Fruit fly (Drosophila melanogaster): Measurements from ENCODE around the gene CG42514.

CG42514 gene

dm6 chr3L:16489822-16490582 lies 6.0 kb downstream of the CG42514 start:
- TF ChIP-seq fru (GFP tag; optimal IDR thresholded peaks at IDR 0.05) (peak; percentile 78), brk (GFP tag; optimal IDR thresholded peaks at IDR 0.05) (peak; percentile 45), Hr83 (GFP tag; optimal IDR thresholded peaks at IDR 0.05; ENCODE audit: poor library complexity, severe bottlenecking) (peak; percentile 54), lola (GFP tag; optimal IDR thresholded peaks at IDR 0.05) (no peak), psq (GFP tag; optimal IDR thresholded peaks at IDR 0.05) (no peak), dsf (GFP tag; optimal IDR thresholded peaks at IDR 0.05; ENCODE audit: borderline replicate concordance) (no peak), GATAd (GFP tag; optimal IDR thresholded peaks at IDR 0.05) (no peak), Rel (GFP tag; optimal IDR thresholded peaks at IDR 0.05) (no peak), Rel (tag; optimal IDR thresholded peaks at IDR 0.05) (no peak), foxo (GFP tag; optimal IDR thresholded peaks at IDR 0.05) (peak in 1 of 2 experiments; percentile 68), dmrt93B (GFP tag; optimal IDR thresholded peaks at IDR 0.05) (no peak), rgr (GFP tag; optimal IDR thresholded peaks at IDR 0.05) (peak; percentile 31), sv (GFP tag; optimal IDR thresholded peaks at IDR 0.05) (no peak), pan (optimal IDR thresholded peaks at IDR 0.05) (no peak), Mio (GFP tag; optimal IDR thresholded peaks at IDR 0.05) (no peak), jim (GFP tag; optimal IDR thresholded peaks at IDR 0.05) (no peak), Dfd (GFP tag; optimal IDR thresholded peaks at IDR 0.05) (no peak), Sp1 (GFP tag; optimal IDR thresholded peaks at IDR 0.05) (peak; percentile 35), N (GFP tag; optimal IDR thresholded peaks at IDR 0.05) (no peak), Hr78 (GFP tag; optimal IDR thresholded peaks at IDR 0.05) (no peak), usp (GFP tag; optimal IDR thresholded peaks at IDR 0.05) (no peak), ey (GFP tag; optimal IDR thresholded peaks at IDR 0.05) (peak; percentile 44), Dif (GFP tag; optimal IDR thresholded peaks at IDR 0.05; ENCODE audit: partially characterized antibody) (peak; percentile 19), dl (GFP tag; optimal IDR thresholded peaks at IDR 0.05; ENCODE audit: insufficient read depth in 1 of 2, partially characterized antibody in 2 of 2) (no peak), CrebA (GFP tag; optimal IDR thresholded peaks at IDR 0.05; ENCODE audit: borderline replicate concordance) (no peak), HLH106 (tag; optimal IDR thresholded peaks at IDR 0.05) (peak; percentile 77), Myc (optimal IDR thresholded peaks at IDR 0.05) (no peak), sage (GFP tag; optimal IDR thresholded peaks at IDR 0.05) (peak; percentile 17), br (GFP tag; optimal IDR thresholded peaks at IDR 0.05) (peak; percentile 46), Vsx2 (GFP tag; optimal IDR thresholded peaks at IDR 0.05; ENCODE audit: partially characterized antibody) (peak; percentile 12), woc (GFP tag; optimal IDR thresholded peaks at IDR 0.05) (peak; percentile 61), Abd-B (GFP tag; optimal IDR thresholded peaks at IDR 0.05) (no peak), Hnf4 (GFP tag; optimal IDR thresholded peaks at IDR 0.05) (no peak), Jra (GFP tag; optimal IDR thresholded peaks at IDR 0.05) (no peak), tai (GFP tag; optimal IDR thresholded peaks at IDR 0.05) (no peak), h (GFP tag; optimal IDR thresholded peaks at IDR 0.05) (peak; percentile 80), CG9705 (GFP tag; optimal IDR thresholded peaks at IDR 0.05) (no peak), OdsH (GFP tag; optimal IDR thresholded peaks at IDR 0.05) (peak; percentile 21), CG32264 (GFP tag; optimal IDR thresholded peaks at IDR 0.05) (no peak)

dm6 chr3L:16489283-16489682 lies 6.8 kb downstream of the CG42514 start:
- TF ChIP-seq dmrt93B (GFP tag; optimal IDR thresholded peaks at IDR 0.05): no peak
- TF ChIP-seq brk (GFP tag; optimal IDR thresholded peaks at IDR 0.05): no peak
- no peak for TF ChIP-seq Dfd (GFP tag; optimal IDR thresholded peaks at IDR 0.05)
- TF ChIP-seq lola (GFP tag; optimal IDR thresholded peaks at IDR 0.05): no peak
- no peak for TF ChIP-seq Dif (GFP tag; optimal IDR thresholded peaks at IDR 0.05; ENCODE audit: partially characterized antibody)
- TF ChIP-seq dsf (GFP tag; optimal IDR thresholded peaks at IDR 0.05; ENCODE audit: borderline replicate concordance): no peak
- no peak for TF ChIP-seq HLH106 (tag; optimal IDR thresholded peaks at IDR 0.05)
- no peak for TF ChIP-seq GATAd (GFP tag; optimal IDR thresholded peaks at IDR 0.05)
- no peak for TF ChIP-seq CG9705 (GFP tag; optimal IDR thresholded peaks at IDR 0.05)
- TF ChIP-seq foxo (GFP tag; optimal IDR thresholded peaks at IDR 0.05): no peak
- TF ChIP-seq fru (GFP tag; optimal IDR thresholded peaks at IDR 0.05): no peak
- no peak for TF ChIP-seq br (GFP tag; optimal IDR thresholded peaks at IDR 0.05)
- TF ChIP-seq OdsH (GFP tag; optimal IDR thresholded peaks at IDR 0.05): no peak
- no peak for TF ChIP-seq Hr78 (GFP tag; optimal IDR thresholded peaks at IDR 0.05)
- no peak for TF ChIP-seq woc (GFP tag; optimal IDR thresholded peaks at IDR 0.05)
- TF ChIP-seq rgr (GFP tag; optimal IDR thresholded peaks at IDR 0.05): no peak
- no peak for TF ChIP-seq N (GFP tag; optimal IDR thresholded peaks at IDR 0.05)
- TF ChIP-seq tai (GFP tag; optimal IDR thresholded peaks at IDR 0.05): no peak

All from whole organism, wandering third instar larva.